Fruit fly (Drosophila melanogaster): ENCODE measurements around the gene CG42699.

The CG42699 gene

DNA sequence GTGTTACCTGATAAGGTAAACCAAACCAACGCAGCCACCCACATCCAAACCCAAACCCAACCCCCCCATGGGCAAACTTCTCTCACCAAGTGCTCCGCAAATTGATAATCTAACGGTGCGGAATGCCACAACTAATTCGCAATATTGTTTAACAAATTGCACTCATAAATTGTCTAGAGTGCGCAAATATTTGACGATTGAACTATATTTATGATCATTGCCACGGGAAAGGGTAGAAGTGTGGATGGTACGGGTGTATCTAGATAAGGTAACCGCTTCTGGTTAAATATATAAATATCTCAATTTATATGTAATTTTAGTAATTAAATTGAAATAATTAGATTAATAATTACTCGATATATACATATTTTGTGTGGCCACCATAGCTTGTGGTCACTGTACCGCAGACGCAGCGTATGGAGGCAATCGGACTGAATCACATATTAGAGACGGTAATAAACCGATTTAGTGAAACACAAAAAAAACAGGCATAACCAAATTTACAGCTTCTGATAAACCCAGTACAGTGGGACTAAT, 45.8 kb upstream of the CG42699 start (continued):
- peak; percentile 42; the same call in 1 of the 2 replicates for TF ChIP-seq CG11294 (GFP tag; IDR thresholded peaks at IDR 0.05)
- peak; percentile 76 for TF ChIP-seq Eip78C (GFP tag)
- TF ChIP-seq net (GFP tag; optimal IDR thresholded peaks at IDR 0.05), result no peak
- TF ChIP-seq Hr4 (GFP tag; optimal IDR thresholded peaks at IDR 0.05), result peak; percentile 28
- peak; percentile 32 for TF ChIP-seq OdsH (GFP tag; optimal IDR thresholded peaks at IDR 0.05)
- TF ChIP-seq acj6 (GFP tag; optimal IDR thresholded peaks at IDR 0.05), result peak; percentile 5
- peak; percentile 33 for TF ChIP-seq CG32006 (GFP tag; optimal IDR thresholded peaks at IDR 0.05)
- no peak for TF ChIP-seq dac (GFP tag; optimal IDR thresholded peaks at IDR 0.05)
- no peak for TF ChIP-seq CG8319 (GFP tag; optimal IDR thresholded peaks at IDR 0.05)
- peak; percentile 67 for TF ChIP-seq CG15336 (GFP tag; IDR thresholded peaks at IDR 0.05)
- no peak for TF ChIP-seq fd85E (GFP tag; optimal IDR thresholded peaks at IDR 0.05)
- TF ChIP-seq CG6163 (GFP tag; IDR thresholded peaks at IDR 0.05), result peak; percentile 55; the same call in 2 of the 3 replicates
- no peak for TF ChIP-seq CG6792 (GFP tag; optimal IDR thresholded peaks at IDR 0.05)
- TF ChIP-seq Gug (GFP tag; IDR thresholded peaks at IDR 0.05), result no peak

DNA sequence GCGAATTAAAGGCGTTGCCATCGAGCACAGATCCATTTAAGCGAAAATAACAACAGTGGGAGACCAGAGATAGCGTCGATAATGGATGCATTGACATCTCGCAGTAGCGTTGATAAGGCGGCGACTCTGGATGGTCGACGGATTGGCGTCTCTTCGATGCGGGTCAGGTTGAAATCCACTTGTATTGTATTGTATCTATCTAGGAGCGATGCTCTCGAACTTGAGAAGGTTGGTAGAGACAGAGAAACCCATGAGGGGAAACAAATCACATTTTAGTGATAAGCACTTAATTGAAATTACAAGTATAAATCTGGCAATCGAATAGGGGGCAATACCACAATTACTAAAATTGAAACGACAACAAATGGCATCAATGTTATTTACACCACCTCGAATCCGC, 40.8 kb upstream of the CG42699 start:
- TF ChIP-seq Ets96B (tag; optimal IDR thresholded peaks at IDR 0.05), result no peak
- TF ChIP-seq Sox15 (GFP tag; optimal IDR thresholded peaks at IDR 0.05), result no peak
- peak; percentile 97 for TF ChIP-seq svp (GFP tag)
- peak; percentile 55 for TF ChIP-seq Eip78C (GFP tag)

DNA sequence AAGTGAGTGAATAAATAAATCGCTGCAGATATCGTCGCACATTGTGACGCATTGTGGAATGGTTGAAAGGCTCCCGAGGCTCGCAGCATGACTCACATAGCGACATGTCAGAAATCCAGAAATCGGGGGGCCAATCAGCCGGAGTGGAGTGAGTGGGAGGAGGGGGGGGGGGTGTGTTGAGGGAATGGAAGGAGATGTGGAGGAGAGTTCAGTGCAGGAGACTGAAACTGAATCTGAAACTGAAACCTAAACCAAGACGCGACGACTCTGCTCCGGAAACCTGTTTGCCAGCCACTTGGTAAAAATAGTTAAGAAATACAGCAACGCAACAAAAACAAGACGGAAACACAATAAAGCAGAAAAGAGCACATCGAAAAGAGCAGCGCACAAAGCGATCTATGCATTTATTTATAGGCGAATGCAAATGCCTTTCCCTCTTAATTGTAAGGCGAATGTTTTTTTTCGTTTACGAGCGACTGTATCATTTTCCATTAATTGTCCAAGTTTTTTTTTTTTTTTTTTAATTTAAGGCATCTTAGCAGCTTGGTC, 40.1 kb upstream of the CG42699 start:
- TF ChIP-seq CG7368 (GFP tag; optimal IDR thresholded peaks at IDR 0.05) (no peak), CG6163 (GFP tag; IDR thresholded peaks at IDR 0.05) (no peak), Eip78C (GFP tag) (no peak), CG1621 (tag; optimal IDR thresholded peaks at IDR 0.05) (peak; percentile 77), ss (GFP tag; optimal IDR thresholded peaks at IDR 0.05) (peak in 1 of 2 experiments; percentile 57), CG6854 (GFP tag; optimal IDR thresholded peaks at IDR 0.05) (no peak), CG6792 (GFP tag; optimal IDR thresholded peaks at IDR 0.05) (no peak), fkh (GFP tag; optimal IDR thresholded peaks at IDR 0.05) (no peak), CG6808 (GFP tag; optimal IDR thresholded peaks at IDR 0.05) (peak; percentile 52), Ets96B (tag; optimal IDR thresholded peaks at IDR 0.05) (no peak), CG15336 (GFP tag; IDR thresholded peaks at IDR 0.05) (no peak), Lpt (GFP tag; optimal IDR thresholded peaks at IDR 0.05) (no peak), Sox102F (GFP tag; optimal IDR thresholded peaks at IDR 0.05) (no peak), topi (GFP tag; optimal IDR thresholded peaks at IDR 0.05) (no peak), Blimp-1 (GFP tag; optimal IDR thresholded peaks at IDR 0.05) (peak; percentile 31), CG10669 (GFP tag; optimal IDR thresholded peaks at IDR 0.05) (no peak), Hr4 (GFP tag; optimal IDR thresholded peaks at IDR 0.05) (no peak), Hr39 (GFP tag; optimal IDR thresholded peaks at IDR 0.05) (no peak)

DNA sequence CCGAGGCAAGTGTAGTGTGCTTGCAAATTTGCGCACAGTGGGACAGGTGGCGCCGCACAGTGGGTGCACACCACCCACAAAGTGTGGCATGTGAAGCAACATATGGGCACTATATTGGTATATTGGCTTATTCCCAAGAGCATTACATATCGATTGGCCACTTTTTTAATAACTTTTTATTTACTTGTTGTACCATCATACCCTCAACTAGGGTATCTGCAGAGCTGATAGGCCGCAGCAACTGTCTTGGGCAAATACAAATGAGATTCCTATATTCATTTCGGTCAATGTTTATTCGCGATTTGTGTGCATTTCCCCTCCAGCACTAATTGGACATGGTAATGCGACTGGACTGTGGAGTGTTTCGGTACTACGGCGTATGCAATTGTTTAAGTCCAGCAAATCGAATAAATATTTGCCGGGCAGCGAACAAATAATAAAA, 39.6 kb upstream of the CG42699 start:
- peak; percentile 84 for TF ChIP-seq CG11294 (GFP tag; IDR thresholded peaks at IDR 0.05)
- peak; percentile 88 for TF ChIP-seq Gug (GFP tag; IDR thresholded peaks at IDR 0.05)
- peak; percentile 78 for TF ChIP-seq topi (GFP tag; optimal IDR thresholded peaks at IDR 0.05)
- peak; percentile 88 for TF ChIP-seq net (GFP tag; optimal IDR thresholded peaks at IDR 0.05)
- peak; percentile 83 for TF ChIP-seq fkh (GFP tag; optimal IDR thresholded peaks at IDR 0.05)
- TF ChIP-seq CG6163 (GFP tag; IDR thresholded peaks at IDR 0.05), result peak; percentile 93
- TF ChIP-seq CG9139 (GFP tag; optimal IDR thresholded peaks at IDR 0.05), result no peak
- TF ChIP-seq dsx (GFP tag; optimal IDR thresholded peaks at IDR 0.05; ENCODE audit: poor library complexity, severe bottlenecking), result peak; percentile 58
- peak; percentile 77 for TF ChIP-seq CG8632 (GFP tag; optimal IDR thresholded peaks at IDR 0.05)
- peak; percentile 34 for TF ChIP-seq fd85E (GFP tag; optimal IDR thresholded peaks at IDR 0.05)
- peak; percentile 76 for TF ChIP-seq fd59A (GFP tag; optimal IDR thresholded peaks at IDR 0.05)
- peak; percentile 87 for TF ChIP-seq Eip75B (GFP tag; optimal IDR thresholded peaks at IDR 0.05)
- TF ChIP-seq Hr38 (GFP tag; optimal IDR thresholded peaks at IDR 0.05), result peak; percentile 28
- TF ChIP-seq CG8319 (GFP tag; optimal IDR thresholded peaks at IDR 0.05), result peak; percentile 68
- TF ChIP-seq Sox102F (GFP tag; optimal IDR thresholded peaks at IDR 0.05), result peak; percentile 51
- TF ChIP-seq ss (GFP tag; optimal IDR thresholded peaks at IDR 0.05), result peak; percentile 27 to 62
- TF ChIP-seq CG3032 (tag; optimal IDR thresholded peaks at IDR 0.05), result peak; percentile 87
- peak; percentile 81 for TF ChIP-seq CG6792 (GFP tag; optimal IDR thresholded peaks at IDR 0.05)
- TF ChIP-seq spab (GFP tag; optimal IDR thresholded peaks at IDR 0.05), result peak; percentile 68
- peak; percentile 91 for TF ChIP-seq Lpt (GFP tag; optimal IDR thresholded peaks at IDR 0.05)
- TF ChIP-seq Eip78C (GFP tag), result peak; percentile 96
- peak; percentile 78 for TF ChIP-seq Ets96B (tag; optimal IDR thresholded peaks at IDR 0.05)
- peak; percentile 73 for TF ChIP-seq cyc (GFP tag; optimal IDR thresholded peaks at IDR 0.05)
- TF ChIP-seq CG3919 (GFP tag; optimal IDR thresholded peaks at IDR 0.05), result peak; percentile 89
- peak; percentile 88 for TF ChIP-seq dac (GFP tag; optimal IDR thresholded peaks at IDR 0.05)
- TF ChIP-seq CG6276 (GFP tag; optimal IDR thresholded peaks at IDR 0.05), result peak; percentile 87
- peak; percentile 89 for TF ChIP-seq CG4318 (GFP tag; optimal IDR thresholded peaks at IDR 0.05)
- TF ChIP-seq Eip93F (GFP tag; optimal IDR thresholded peaks at IDR 0.05), result no peak
